Worm (Caenorhabditis elegans): Measurements from ENCODE around the gene gipc-1.

Gene gipc-1

ce11 chrIII:4878281-4878680 lies 7.7 kb downstream of the gipc-1 start, which contains the start of the genes tost-1 and arx-6:
Gene tost-1, minus strand, starts transcription at chrIII:4878311.
Gene arx-6, plus strand, starts transcription at chrIII:4878658.
- peak; percentile 27 for TF ChIP-seq skn-1 (tag; optimal IDR thresholded peaks at IDR 0.05)
- TF ChIP-seq elt-2 (tag; optimal IDR thresholded peaks at IDR 0.05), result peak; percentile 3
- no peak for TF ChIP-seq nhr-11 (tag; optimal IDR thresholded peaks at IDR 0.05)
- TF ChIP-seq snpc-4 (tag; optimal IDR thresholded peaks at IDR 0.05), result peak; percentile 29
- peak; percentile 47 for TF ChIP-seq nfya-1 (tag; optimal IDR thresholded peaks at IDR 0.05; ENCODE audit: insufficient read depth)
- TF ChIP-seq lin-15B (tag; optimal IDR thresholded peaks at IDR 0.05), result peak; percentile 61
- no peak for TF ChIP-seq elt-3 (tag; optimal IDR thresholded peaks at IDR 0.05)

- TF ChIP-seq ceh-28 (tag; optimal IDR thresholded peaks at IDR 0.05) (peak; percentile 15), nhr-11 (tag; optimal IDR thresholded peaks at IDR 0.05) (no peak)
Observed at ce11 chrIII:4879445-4879844, 8.9 kb downstream of the gipc-1 start, which contains the start of gene C35D10.1. Gene C35D10.1, plus strand, starts transcription at chrIII:4879745.

ce11 chrIII:4881955-4882354 lies 11.4 kb downstream of the gipc-1 start:
- TF ChIP-seq elt-2 (tag; optimal IDR thresholded peaks at IDR 0.05), result peak; percentile 72
- peak; percentile 37 for TF ChIP-seq pqm-1 (tag; optimal IDR thresholded peaks at IDR 0.05)
- no peak for TF ChIP-seq nhr-43 (tag; optimal IDR thresholded peaks at IDR 0.05; ENCODE audit: poor library complexity, severe bottlenecking)

ce11 chrIII:4883429-4883828 lies 12.9 kb downstream of the gipc-1 start, which contains the start of gene clec-5:
Gene clec-5, minus strand, starts transcription at chrIII:4883606.
- TF ChIP-seq egl-27 (tag; optimal IDR thresholded peaks at IDR 0.05) (no peak), sea-2 (GFP tag; optimal IDR thresholded peaks at IDR 0.05) (no peak), fkh-10 (GFP tag; optimal IDR thresholded peaks at IDR 0.05) (no peak), jun-1 (tag; optimal IDR thresholded peaks at IDR 0.05) (peak; percentile 17), nhr-23 (tag; optimal IDR thresholded peaks at IDR 0.05) (no peak), pqm-1 (tag; optimal IDR thresholded peaks at IDR 0.05) (peak; percentile 54), elt-2 (tag; optimal IDR thresholded peaks at IDR 0.05) (peak; percentile 68), fos-1 (tag; optimal IDR thresholded peaks at IDR 0.05) (no peak), pha-4 (tag; optimal IDR thresholded peaks at IDR 0.05) (peak; percentile 48)

- TF ChIP-seq egl-27 (tag; optimal IDR thresholded peaks at IDR 0.05), result no peak
- peak; percentile 60 for TF ChIP-seq elt-2 (tag; optimal IDR thresholded peaks at IDR 0.05)
- TF ChIP-seq pha-4 (tag; optimal IDR thresholded peaks at IDR 0.05), result peak; percentile 33
- TF ChIP-seq pqm-1 (tag; optimal IDR thresholded peaks at IDR 0.05), result peak; percentile 23
Observed at ce11 chrIII:4887291-4887690, 16.7 kb downstream of the gipc-1 start, which contains the start of gene clec-6. Gene clec-6, minus strand, starts transcription at chrIII:4887444.

ce11 chrIII:4890997-4891396 lies 20.4 kb downstream of the gipc-1 start, which contains the start of gene F26F4.5:
Gene F26F4.5, minus strand, starts transcription at chrIII:4891252.
- TF ChIP-seq nhr-25 (tag; optimal IDR thresholded peaks at IDR 0.05) (no peak), ceh-16 (tag; optimal IDR thresholded peaks at IDR 0.05) (no peak), ceh-82 (tag; optimal IDR thresholded peaks at IDR 0.05) (no peak), nfya-1 (tag; optimal IDR thresholded peaks at IDR 0.05; ENCODE audit: insufficient read depth) (no peak), elt-1 (tag; optimal IDR thresholded peaks at IDR 0.05) (no peak), ceh-9 (tag; optimal IDR thresholded peaks at IDR 0.05) (no peak), pha-4 (tag; optimal IDR thresholded peaks at IDR 0.05) (peak; percentile 29)

DNA sequence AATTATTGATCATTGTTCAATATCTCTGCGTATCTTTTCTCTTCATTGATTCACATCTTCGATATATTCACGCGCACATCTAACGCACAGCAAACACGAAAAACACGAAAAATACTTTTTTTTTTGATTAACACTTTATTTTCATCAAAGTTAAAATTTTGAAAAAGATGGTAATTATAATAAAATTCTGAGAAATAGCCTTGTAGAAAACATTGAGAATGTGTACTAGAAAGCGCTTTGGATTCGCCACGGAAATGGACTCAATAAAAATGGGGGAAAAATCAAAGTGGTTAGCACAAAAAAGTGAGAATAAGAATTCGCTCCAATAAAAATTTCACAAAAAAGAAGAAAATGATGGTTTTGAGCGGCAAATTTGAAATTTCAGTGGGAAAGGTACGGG lies 23.0 kb downstream of the gipc-1 start, which contains the start of gene F26F4.6:
Gene F26F4.6 (minus strand): TSS at position 101 of the 400 bp plus-strand sequence.
- TF ChIP-seq ztf-4 (tag; optimal IDR thresholded peaks at IDR 0.05) (no peak), fkh-2 (tag; optimal IDR thresholded peaks at IDR 0.05) (no peak), ZK546.5 (tag; optimal IDR thresholded peaks at IDR 0.05) (no peak), lin-15B (tag; optimal IDR thresholded peaks at IDR 0.05) (no peak), egl-27 (tag; optimal IDR thresholded peaks at IDR 0.05) (no peak), snpc-4 (tag; optimal IDR thresholded peaks at IDR 0.05) (no peak), lin-39 (tag; optimal IDR thresholded peaks at IDR 0.05) (no peak), lsy-12 (tag; optimal IDR thresholded peaks at IDR 0.05) (no peak), tbx-2 (tag; optimal IDR thresholded peaks at IDR 0.05) (no peak), pqm-1 (tag; optimal IDR thresholded peaks at IDR 0.05) (no peak), sea-2 (GFP tag; optimal IDR thresholded peaks at IDR 0.05) (no peak), elt-2 (tag; optimal IDR thresholded peaks at IDR 0.05) (no peak), zag-1 (tag; optimal IDR thresholded peaks at IDR 0.05) (no peak), jun-1 (tag; optimal IDR thresholded peaks at IDR 0.05) (no peak), hmg-11 (tag; optimal IDR thresholded peaks at IDR 0.05) (no peak), eor-1 (tag; optimal IDR thresholded peaks at IDR 0.05) (no peak), aly-2 (tag; optimal IDR thresholded peaks at IDR 0.05) (no peak), ceh-28 (tag; optimal IDR thresholded peaks at IDR 0.05) (no peak), pha-4 (tag; optimal IDR thresholded peaks at IDR 0.05) (no peak), egl-5 (tag; optimal IDR thresholded peaks at IDR 0.05) (no peak)
